Worm (Caenorhabditis elegans): ENCODE data around the gene Y37E11AL.1.

ce11 chrIV:3710737-3711136 lies 1.4 kb downstream of the Y37E11AL.1 start:
- TF ChIP-seq tra-4 (tag; optimal IDR thresholded peaks at IDR 0.05) (no peak), ama-1 (optimal IDR thresholded peaks at IDR 0.05) (no peak), pes-1 (GFP tag; IDR thresholded peaks at IDR 0.05) (no peak), ceh-13 (GFP tag; optimal IDR thresholded peaks at IDR 0.05) (no peak), hmg-4 (GFP tag; optimal IDR thresholded peaks at IDR 0.05) (no peak)
